Fruit fly (Drosophila melanogaster) whole organism, prepupa: ENCODE data around the gene Sfp79B.

Experiments used
- CG10631 ChIP-seq: fragments of 200-800 bp; sonication (Bioruptor generic); optimal IDR thresholded peaks from 2 replicates; lab custom pipeline; 2016; ENCODE audit warnings: missing biosample characterization, missing genetic modification characterization
- CG10669 ChIP-seq: fragments of 200-800 bp; sonication (Bioruptor generic); optimal IDR thresholded peaks from 3 replicates; lab custom pipeline; 2018; ENCODE audit warnings: missing biosample characterization, mild to moderate bottlenecking, missing genetic modification characterization, moderate library complexity
- CG11294 ChIP-seq: fragments of 200-800 bp; sonication (Bioruptor generic); IDR thresholded peaks from 2 replicates; pipeline ENCODE4 v1.3.6; 2022; ENCODE audit warnings: missing biosample characterization, missing genetic modification characterization
- CG11902 ChIP-seq: fragments of 200-800 bp; sonication (Bioruptor generic); optimal IDR thresholded peaks from 3 replicates; lab custom pipeline; 2016; ENCODE audit warnings: missing biosample characterization, missing genetic modification characterization
- CG16779 ChIP-seq: fragments of 200-800 bp; sonication (Bioruptor generic); optimal IDR thresholded peaks from 3 replicates; lab custom pipeline; 2017; ENCODE audit warnings: missing biosample characterization, mild to moderate bottlenecking, missing genetic modification characterization
- CG3032 ChIP-seq: fragments of 200-800 bp; optimal IDR thresholded peaks from 2 replicates; lab custom pipeline; 2019; ENCODE audit warnings: missing biosample characterization, mild to moderate bottlenecking, missing genetic modification characterization, moderate library complexity
- CG31627 ChIP-seq: fragments of 200-800 bp; sonication (Bioruptor generic); optimal IDR thresholded peaks from 3 replicates; lab custom pipeline; 2016; ENCODE audit warnings: missing biosample characterization, missing genetic modification characterization
- CG32006 ChIP-seq: fragments of 200-800 bp; sonication (Bioruptor generic); optimal IDR thresholded peaks from 3 replicates; lab custom pipeline; 2017; ENCODE audit warnings: missing biosample characterization, mild to moderate bottlenecking, missing genetic modification characterization
- CG34406 ChIP-seq: fragments of 200-800 bp; sonication (Bioruptor generic); optimal IDR thresholded peaks from 3 replicates; lab custom pipeline; 2016; ENCODE audit warnings: missing biosample characterization, missing genetic modification characterization
- CG3919 ChIP-seq: fragments of 200-800 bp; sonication (Bioruptor generic); optimal IDR thresholded peaks from 3 replicates; lab custom pipeline; 2016; ENCODE audit warnings: missing biosample characterization, missing genetic modification characterization
- CG4318 ChIP-seq: fragments of 200-800 bp; sonication (Bioruptor generic); optimal IDR thresholded peaks from 3 replicates; lab custom pipeline; 2017; ENCODE audit warnings: missing biosample characterization, mild to moderate bottlenecking, missing genetic modification characterization
- CG6163 ChIP-seq: fragments of 200-800 bp; sonication (Bioruptor generic); IDR thresholded peaks from 3 replicates; pipeline ENCODE4 v1.3.6; 2022; ENCODE audit warnings: missing biosample characterization, missing genetic modification characterization
- CG6276 ChIP-seq: fragments of 200-800 bp; sonication (Bioruptor generic); optimal IDR thresholded peaks from 2 replicates; lab custom pipeline; 2017; ENCODE audit warnings: missing biosample characterization, mild to moderate bottlenecking, missing genetic modification characterization
- CG6792 ChIP-seq: fragments of 200-800 bp; sonication (Bioruptor generic); optimal IDR thresholded peaks from 3 replicates; lab custom pipeline; 2016; ENCODE audit warnings: missing biosample characterization, missing genetic modification characterization
- CG6808 ChIP-seq: fragments of 200-800 bp; sonication (Bioruptor generic); optimal IDR thresholded peaks from 3 replicates; lab custom pipeline; 2017; ENCODE audit warnings: missing biosample characterization, missing genetic modification characterization, mild to moderate bottlenecking, moderate library complexity, missing genetic modification reagents
- CG6854 ChIP-seq: fragments of 200-800 bp; sonication (Bioruptor generic); optimal IDR thresholded peaks from 2 replicates; lab custom pipeline; 2017; ENCODE audit warnings: missing biosample characterization, mild to moderate bottlenecking, missing genetic modification characterization
- CG7368 ChIP-seq: fragments of 200-800 bp; sonication (Bioruptor generic); optimal IDR thresholded peaks from 3 replicates; lab custom pipeline; 2016; ENCODE audit warnings: missing biosample characterization, missing genetic modification characterization
- CG8119 ChIP-seq: fragments of 200-800 bp; sonication (Bioruptor generic); IDR thresholded peaks from 3 replicates; pipeline ENCODE4 v1.3.6; 2022; ENCODE audit warnings: missing biosample characterization, missing genetic modification characterization
- CG8319 ChIP-seq: fragments of 200-800 bp; sonication (Bioruptor generic); optimal IDR thresholded peaks from 3 replicates; lab custom pipeline; 2016; ENCODE audit warnings: missing biosample characterization, missing genetic modification characterization
- CG8632 ChIP-seq: fragments of 200-800 bp; sonication (Bioruptor generic); optimal IDR thresholded peaks from 3 replicates; lab custom pipeline; 2016; ENCODE audit warnings: missing biosample characterization, missing genetic modification characterization
- CG9139 ChIP-seq: fragments of 200-800 bp; sonication (Bioruptor generic); optimal IDR thresholded peaks from 3 replicates; lab custom pipeline; 2017; ENCODE audit warnings: missing biosample characterization, mild to moderate bottlenecking, missing genetic modification characterization
- Eip78C ChIP-seq: fragments of 200-800 bp; sonication (Bioruptor generic); peaks from one replicate; lab custom pipeline; 2016; ENCODE audit warnings: missing biosample characterization, missing genetic modification characterization
- Ets21C ChIP-seq: fragments of 200-800 bp; sonication (Bioruptor generic); optimal IDR thresholded peaks from 3 replicates; lab custom pipeline; 2016; ENCODE audit warnings: missing biosample characterization, missing genetic modification characterization
- Gug ChIP-seq: fragments of 200-800 bp; sonication (Bioruptor generic); IDR thresholded peaks from 2 replicates; pipeline ENCODE4 v1.3.6; 2022; ENCODE audit warnings: missing biosample characterization, missing genetic modification characterization
- Hr39 ChIP-seq: fragments of 200-800 bp; sonication (Bioruptor generic); optimal IDR thresholded peaks from 2 replicates; lab custom pipeline; 2016; ENCODE audit warnings: missing biosample characterization, missing genetic modification characterization
- Lpt ChIP-seq: fragments of 200-800 bp; sonication (Bioruptor generic); optimal IDR thresholded peaks from 3 replicates; lab custom pipeline; 2016; ENCODE audit warnings: missing biosample characterization, missing genetic modification characterization
- Met ChIP-seq: fragments of 200-800 bp; sonication (Bioruptor generic); optimal IDR thresholded peaks from 3 replicates; lab custom pipeline; 2016; ENCODE audit warnings: missing biosample characterization, missing genetic modification characterization
- OdsH ChIP-seq: fragments of 200-800 bp; sonication (Bioruptor generic); optimal IDR thresholded peaks from 3 replicates; lab custom pipeline; 2016; ENCODE audit warnings: missing biosample characterization, missing genetic modification characterization
- Smox ChIP-seq: fragments of 200-800 bp; sonication (Bioruptor generic); optimal IDR thresholded peaks from 3 replicates; lab custom pipeline; 2016; ENCODE audit warnings: missing biosample characterization, missing genetic modification characterization
- Sox102F ChIP-seq: fragments of 200-800 bp; sonication (Bioruptor generic); optimal IDR thresholded peaks from 2 replicates; lab custom pipeline; 2016; ENCODE audit warnings: missing biosample characterization, mild to moderate bottlenecking, missing genetic modification characterization
- Sox14 ChIP-seq: fragments of 200-800 bp; sonication (Bioruptor generic); optimal IDR thresholded peaks from 3 replicates; lab custom pipeline; 2016; ENCODE audit warnings: missing biosample characterization, missing genetic modification characterization
- Sox15 ChIP-seq: fragments of 200-800 bp; sonication (Bioruptor generic); optimal IDR thresholded peaks from 3 replicates; lab custom pipeline; 2016; ENCODE audit warnings: missing biosample characterization, missing genetic modification characterization
- achi ChIP-seq: fragments of 200-800 bp; sonication (Bioruptor generic); optimal IDR thresholded peaks from 3 replicates; lab custom pipeline; 2016; ENCODE audit warnings: missing biosample characterization, missing genetic modification characterization
- cyc ChIP-seq: fragments of 200-800 bp; sonication (Bioruptor generic); optimal IDR thresholded peaks from 3 replicates; lab custom pipeline; 2016; ENCODE audit warnings: missing biosample characterization, missing genetic modification characterization
- dac ChIP-seq: fragments of 200-800 bp; sonication (Bioruptor generic); optimal IDR thresholded peaks from 2 replicates; lab custom pipeline; 2017; ENCODE audit warnings: missing biosample characterization, mild to moderate bottlenecking, missing genetic modification characterization
- dsx ChIP-seq: fragments of 200-800 bp; optimal IDR thresholded peaks from 3 replicates; lab custom pipeline; 2019; ENCODE audit warnings: missing biosample characterization, mild to moderate bottlenecking, missing genetic modification characterization, moderate library complexity; ENCODE audit not compliant: poor library complexity, severe bottlenecking
- esn ChIP-seq: fragments of 200-800 bp; sonication (Bioruptor generic); optimal IDR thresholded peaks from 2 replicates; lab custom pipeline; 2016; ENCODE audit warnings: missing biosample characterization, mild to moderate bottlenecking, missing genetic modification characterization, moderate library complexity
- fd59A ChIP-seq: fragments of 200-800 bp; sonication (Bioruptor generic); optimal IDR thresholded peaks from 2 replicates; lab custom pipeline; 2017; ENCODE audit warnings: missing biosample characterization, mild to moderate bottlenecking, missing genetic modification characterization, missing genetic modification reagents
- fkh ChIP-seq: fragments of 200-800 bp; sonication (Bioruptor generic); optimal IDR thresholded peaks from 3 replicates; lab custom pipeline; 2017; ENCODE audit warnings: missing biosample characterization, mild to moderate bottlenecking, missing genetic modification characterization, moderate library complexity
- lz ChIP-seq: fragments of 200-800 bp; sonication (Bioruptor generic); optimal IDR thresholded peaks from 3 replicates; lab custom pipeline; 2016; ENCODE audit warnings: missing biosample characterization, missing genetic modification characterization
- net ChIP-seq: fragments of 200-800 bp; sonication (Bioruptor generic); optimal IDR thresholded peaks from 3 replicates; lab custom pipeline; 2016; ENCODE audit warnings: missing biosample characterization, missing genetic modification characterization
- pdm3 ChIP-seq: fragments of 200-800 bp; sonication (Bioruptor generic); optimal IDR thresholded peaks from 3 replicates; lab custom pipeline; 2016; ENCODE audit warnings: missing biosample characterization, missing genetic modification characterization
- ss ChIP-seq, 2 experiments: fragments of 200-800 bp; sonication (Bioruptor generic); optimal IDR thresholded peaks; 2 replicates in 1 of 2; 3 replicates in 1 of 2; lab custom pipeline; 2017 to 2018; ENCODE audit warnings: mild to moderate bottlenecking in 2 of 2, missing biosample characterization in 2 of 2, missing genetic modification characterization in 2 of 2, moderate library complexity in 1 of 2
- svp ChIP-seq: fragments of 200-800 bp; sonication (Bioruptor generic); peaks from one replicate; lab custom pipeline; 2016; ENCODE audit warnings: missing biosample characterization, missing genetic modification characterization
- topi ChIP-seq: fragments of 200-800 bp; sonication (Bioruptor generic); optimal IDR thresholded peaks from 3 replicates; lab custom pipeline; 2016; ENCODE audit warnings: missing biosample characterization, missing genetic modification characterization
- vri ChIP-seq: fragments of 200-800 bp; sonication (Bioruptor generic); optimal IDR thresholded peaks from 3 replicates; lab custom pipeline; 2016; ENCODE audit warnings: missing biosample characterization, mild to moderate bottlenecking, missing genetic modification characterization

The Sfp79B gene

DNA sequence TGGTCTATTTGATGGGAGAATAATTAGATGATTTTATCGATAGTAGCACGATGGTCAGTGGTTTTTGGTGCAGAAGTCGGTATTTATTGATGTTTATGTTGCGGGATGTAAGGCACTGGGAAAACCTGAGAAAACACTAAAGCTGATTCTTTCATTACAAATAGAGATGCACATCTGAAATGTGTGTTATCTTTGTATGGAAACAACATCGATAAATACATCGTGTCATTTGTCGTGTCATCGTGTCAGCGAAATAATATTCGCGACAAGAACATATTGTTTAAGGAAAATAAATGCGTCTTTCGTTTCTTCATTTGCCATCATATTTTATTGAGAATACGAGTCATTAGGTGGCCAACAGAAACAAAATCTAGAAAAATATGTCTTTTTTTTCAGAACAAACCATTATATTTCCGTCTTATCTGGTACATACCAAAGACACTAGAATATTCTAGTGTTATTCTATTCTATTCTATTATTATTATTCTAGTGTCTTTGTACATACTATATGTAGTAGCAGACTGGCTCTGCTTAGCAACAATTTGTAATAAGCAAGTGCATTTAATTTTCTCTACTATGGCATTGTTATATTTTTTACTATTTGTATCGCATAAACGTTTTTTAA is 5.7 kb upstream of the Sfp79B start, which contains the start of gene CG7133:
CG7133 (minus strand) TSS at position 177 of the 625 bp plus-strand sequence.
- TF ChIP-seq CG11902 = no peak
- TF ChIP-seq Eip78C = peak; percentile 63
- peak; percentile 32 for TF ChIP-seq Hr39 (GFP tag; lab: Kevin White, UChicago)
- peak; percentile 30 for TF ChIP-seq CG3919
- TF ChIP-seq vri (GFP tag; lab: Kevin White, UChicago) = no peak
- TF ChIP-seq OdsH = no peak
- TF ChIP-seq svp (GFP tag; lab: Kevin White, UChicago) = peak; percentile 62
- no peak for TF ChIP-seq Met (GFP tag; lab: Kevin White, UChicago)
- TF ChIP-seq achi = peak; percentile 58
- no peak for TF ChIP-seq CG8319 (GFP tag; lab: Kevin White, UChicago)
- no peak for TF ChIP-seq CG8632
- peak; percentile 44 for TF ChIP-seq dsx (GFP tag; lab: Kevin White, UChicago)
- TF ChIP-seq esn (GFP tag; lab: Kevin White, UChicago) = peak; percentile 19
- TF ChIP-seq Sox14 (GFP tag; lab: Kevin White, UChicago) = peak; percentile 14
- no peak for TF ChIP-seq CG10669 (GFP tag; lab: Kevin White, UChicago)
- no peak for TF ChIP-seq CG6792 (GFP tag; lab: Kevin White, UChicago)

DNA sequence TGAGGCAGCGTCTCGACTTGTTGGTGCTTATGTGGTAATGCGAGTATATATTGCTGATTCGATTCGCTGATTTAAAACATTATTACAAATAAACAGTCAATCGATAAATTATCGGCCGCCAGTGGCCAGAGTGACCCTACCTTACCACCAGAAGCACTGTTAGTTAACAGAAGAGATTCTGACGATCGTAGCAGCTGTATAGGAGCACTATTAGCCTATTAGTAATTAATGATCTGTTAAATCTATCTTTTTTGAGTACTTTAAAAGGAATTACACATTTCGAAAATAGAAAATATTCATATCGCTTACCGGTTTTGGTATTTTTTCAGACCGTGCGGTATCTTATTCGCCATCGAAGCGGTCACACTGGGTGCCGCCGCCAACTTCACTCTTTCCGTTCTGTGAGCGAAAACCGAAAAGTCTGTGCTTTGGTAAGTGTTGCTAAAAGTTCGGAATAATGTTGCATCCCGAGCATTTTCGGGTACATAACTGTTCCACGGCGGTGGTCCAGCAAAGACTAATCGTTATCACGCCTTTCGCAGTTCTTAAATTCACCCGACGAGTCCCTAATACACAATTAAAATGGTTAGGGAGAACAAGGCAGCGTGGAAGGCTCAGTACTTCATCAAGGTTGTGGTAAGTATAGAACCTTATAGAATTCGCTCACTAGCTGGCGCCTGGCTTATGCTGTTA is 4.3 kb upstream of the Sfp79B start, which contains the start of the genes CG7130 and RpLP0:
CG7130 (minus strand) TSS at position 51 of the 693 bp plus-strand sequence.
RpLP0 (plus strand) TSS at position 162 of the 693 bp plus-strand sequence.
- TF ChIP-seq lz (peak; percentile 89), CG32006 (GFP tag; lab: Kevin White, UChicago) (peak; percentile 61), CG31627 (peak; percentile 85), CG6792 (GFP tag; lab: Kevin White, UChicago) (peak; percentile 77), CG4318 (GFP tag; lab: Kevin White, UChicago) (no peak), Ets21C (GFP tag; lab: Kevin White, UChicago) (peak; percentile 32), CG16779 (peak; percentile 77), CG8632 (peak; percentile 73), CG7368 (GFP tag; lab: Kevin White, UChicago) (peak; percentile 84), CG10631 (GFP tag; lab: Kevin White, UChicago) (peak; percentile 68), Sox102F (GFP tag; lab: Kevin White, UChicago) (peak; percentile 86), CG6854 (GFP tag; lab: Kevin White, UChicago) (peak; percentile 94), CG6808 (GFP tag; lab: Kevin White, UChicago) (peak; percentile 72), Gug (GFP tag; lab: Robert Waterston, UW) (no peak), achi (peak; percentile 84), esn (GFP tag; lab: Kevin White, UChicago) (peak; percentile 91), fd59A (GFP tag; lab: Kevin White, UChicago) (peak; percentile 70), OdsH (peak; percentile 85), Eip78C (peak; percentile 95), vri (GFP tag; lab: Kevin White, UChicago) (peak; percentile 89), dac (GFP tag; lab: Kevin White, UChicago) (peak; percentile 76), CG11902 (peak; percentile 64), CG9139 (peak; percentile 79), Met (GFP tag; lab: Kevin White, UChicago) (peak; percentile 90), CG34406 (GFP tag; lab: Kevin White, UChicago) (peak; percentile 83), pdm3 (GFP tag; lab: Kevin White, UChicago) (peak; percentile 85), CG3919 (peak; percentile 92), ss (GFP tag; optimal IDR thresholded peaks at IDR 0.05; lab: Kevin White, UChicago) (peak; percentile 77 to 88), Smox (peak; percentile 77), Sox15 (GFP tag; lab: Kevin White, UChicago) (peak; percentile 40), CG3032 (tag; lab: Kevin White, UChicago) (peak; percentile 72), cyc (GFP tag; lab: Kevin White, UChicago) (peak; percentile 88), CG6163 (peak; percentile 90), net (GFP tag; lab: Kevin White, UChicago) (peak; percentile 88), fkh (peak; percentile 85), CG8319 (GFP tag; lab: Kevin White, UChicago) (peak; percentile 80), Lpt (peak; percentile 41), CG11294 (GFP tag; lab: Robert Waterston, UW) (no peak), CG8119 (GFP tag; lab: Robert Waterston, UW) (peak; percentile 38; the same call in 2 of the 3 replicates), CG6276 (GFP tag; lab: Kevin White, UChicago) (peak; percentile 44), svp (GFP tag; lab: Kevin White, UChicago) (peak; percentile 83), topi (GFP tag; lab: Kevin White, UChicago) (peak; percentile 89)
